Fruit fly (Drosophila melanogaster) whole organism, embryonic: ENCODE measurements around the gene SC35.

Experiments
- Aef1 ChIP-seq: fragments of 200-800 bp; sonication (Bioruptor generic); IDR thresholded peaks from 3 replicates; pipeline ENCODE4 v1.3.6; 2022; ENCODE audit warnings: missing biosample characterization, missing genetic modification characterization
- Blimp-1 ChIP-seq: fragments of 200-800 bp; sonication (Bioruptor generic); optimal IDR thresholded peaks from 3 replicates; lab custom pipeline; 2018; ENCODE audit warnings: missing biosample characterization, missing genetic modification characterization, mild to moderate bottlenecking, moderate library complexity, missing genetic modification reagents
- BtbVII ChIP-seq: fragments of 200-800 bp; sonication (Bioruptor generic); optimal IDR thresholded peaks from 3 replicates; lab custom pipeline; 2017; ENCODE audit warnings: missing biosample characterization, mild to moderate bottlenecking, missing genetic modification characterization
- CG10147 ChIP-seq: fragments of 200-800 bp; sonication (Bioruptor generic); optimal IDR thresholded peaks from 2 replicates; lab custom pipeline; 2019; ENCODE audit warnings: missing biosample characterization, mild to moderate bottlenecking, missing genetic modification characterization, moderate library complexity
- CG10462 ChIP-seq: fragments of 200-800 bp; sonication (Bioruptor generic); optimal IDR thresholded peaks from 2 replicates; lab custom pipeline; 2016; ENCODE audit warnings: missing biosample characterization, missing genetic modification characterization
- CG11560 ChIP-seq: fragments of 200-800 bp; sonication (Bioruptor generic); IDR thresholded peaks from 3 replicates; pipeline ENCODE4 v1.3.6; 2022; ENCODE audit warnings: missing biosample characterization, missing genetic modification characterization
- CG13775 ChIP-seq: fragments of 200-800 bp; sonication (Bioruptor generic); optimal IDR thresholded peaks from 3 replicates; lab custom pipeline; 2017; ENCODE audit warnings: missing biosample characterization, mild to moderate bottlenecking, missing genetic modification characterization
- CG1603 ChIP-seq: fragments of 200-800 bp; sonication (Bioruptor generic); optimal IDR thresholded peaks from 2 replicates; lab custom pipeline; 2019; ENCODE audit warnings: missing biosample characterization, mild to moderate bottlenecking, missing genetic modification characterization, moderate library complexity
- CG17186 ChIP-seq: fragments of 200-800 bp; sonication (Bioruptor generic); optimal IDR thresholded peaks from 3 replicates; lab custom pipeline; 2017; ENCODE audit warnings: missing biosample characterization, missing genetic modification reagents, missing genetic modification characterization
- CG18011 ChIP-seq: fragments of 200-800 bp; sonication (Bioruptor generic); optimal IDR thresholded peaks from 2 replicates; lab custom pipeline; 2017; ENCODE audit warnings: missing biosample characterization, missing genetic modification characterization, mild to moderate bottlenecking, moderate library complexity, missing genotype
- CG1832 ChIP-seq: fragments of 200-800 bp; sonication (Bioruptor generic); optimal IDR thresholded peaks from 2 replicates; lab custom pipeline; 2017; ENCODE audit warnings: missing biosample characterization, mild to moderate bottlenecking, missing genetic modification characterization, inconsistent platforms
- CG2120 ChIP-seq: fragments of 200-800 bp; sonication (Bioruptor generic); optimal IDR thresholded peaks from 3 replicates; lab custom pipeline; 2016; ENCODE audit warnings: missing biosample characterization, missing genetic modification characterization
- CG30020 ChIP-seq: fragments of 200-800 bp; optimal IDR thresholded peaks from 2 replicates; lab custom pipeline; 2019; ENCODE audit warnings: missing biosample characterization, mild to moderate bottlenecking, missing genetic modification characterization, moderate library complexity
- CG32532 ChIP-seq: fragments of 200-800 bp; sonication (Bioruptor generic); IDR thresholded peaks from 2 replicates; pipeline ENCODE4 v1.3.6; 2022; ENCODE audit warnings: missing biosample characterization, missing genetic modification characterization
- CG32772 ChIP-seq: fragments of 200-800 bp; sonication (Bioruptor generic); IDR thresholded peaks from 2 replicates; pipeline ENCODE4 v1.3.6; 2022; ENCODE audit warnings: missing biosample characterization, missing genetic modification characterization
- CG3281 ChIP-seq: fragments of 200-800 bp; sonication (Bioruptor generic); optimal IDR thresholded peaks from 3 replicates; lab custom pipeline; 2017; ENCODE audit warnings: missing biosample characterization, mild to moderate bottlenecking, missing genetic modification characterization
- CG34224 ChIP-seq: fragments of 200-800 bp; sonication (Bioruptor generic); IDR thresholded peaks from 3 replicates; pipeline ENCODE4 v1.3.6; 2022; ENCODE audit warnings: missing biosample characterization, missing genetic modification characterization; ENCODE audit not compliant: partially characterized antibody
- CG34422 ChIP-seq: fragments of 200-800 bp; sonication (Bioruptor generic); IDR thresholded peaks from 3 replicates; pipeline ENCODE4 v1.3.6; 2022; ENCODE audit warnings: missing biosample characterization, missing genetic modification characterization
- CG6654 ChIP-seq: fragments of 200-800 bp; sonication (Bioruptor generic); optimal IDR thresholded peaks from 2 replicates; lab custom pipeline; 2017; ENCODE audit warnings: missing biosample characterization, mild to moderate bottlenecking, missing genetic modification characterization
- CG7963 ChIP-seq: fragments of 200-800 bp; sonication (Bioruptor generic); IDR thresholded peaks from 3 replicates; pipeline ENCODE4 v1.3.6; 2022; ENCODE audit warnings: missing biosample characterization, missing genetic modification characterization; ENCODE audit not compliant: partially characterized antibody
- CG8944 ChIP-seq: fragments of 200-800 bp; sonication (Bioruptor generic); optimal IDR thresholded peaks from 3 replicates; lab custom pipeline; 2016; ENCODE audit warnings: missing biosample characterization, missing genetic modification characterization
- CG9797 ChIP-seq: fragments of 200-800 bp; sonication (Bioruptor generic); optimal IDR thresholded peaks from 3 replicates; lab custom pipeline; 2018; ENCODE audit warnings: missing biosample characterization, mild to moderate bottlenecking, missing genetic modification characterization
- Dip2 ChIP-seq: fragments of 200-800 bp; sonication (Bioruptor generic); IDR thresholded peaks from 2 replicates; pipeline ENCODE4 v1.3.6; 2022; ENCODE audit warnings: missing biosample characterization, missing genetic modification characterization
- Drgx ChIP-seq: fragments of 200-800 bp; sonication (Bioruptor generic); IDR thresholded peaks from 2 replicates; pipeline ENCODE4 v1.3.6; 2022; ENCODE audit warnings: missing biosample characterization, missing genetic modification characterization
- GATAe ChIP-seq: fragments of 200-800 bp; sonication (Bioruptor generic); conservative IDR thresholded peaks from 2 replicates; pipeline ENCODE4 v1.3.6; 2022; ENCODE audit warnings: missing biosample characterization, missing genetic modification characterization
- Lhr ChIP-seq: fragments of 200-800 bp; sonication (Bioruptor generic); optimal IDR thresholded peaks from 3 replicates; lab custom pipeline; 2017; ENCODE audit warnings: mild to moderate bottlenecking, missing biosample characterization, missing genetic modification reagents, missing genetic modification characterization
- NC2α ChIP-seq: fragments of 200-800 bp; sonication (Bioruptor generic); optimal IDR thresholded peaks from 2 replicates; lab custom pipeline; 2016; ENCODE audit warnings: missing biosample characterization, missing genetic modification characterization
- Oli ChIP-seq: fragments of 200-800 bp; sonication (Bioruptor generic); optimal IDR thresholded peaks from 2 replicates; lab custom pipeline; 2018; ENCODE audit warnings: missing biosample characterization, mild to moderate bottlenecking, missing genetic modification characterization, moderate library complexity
- Opbp ChIP-seq: fragments of 200-800 bp; sonication (Bioruptor generic); IDR thresholded peaks from 3 replicates; pipeline ENCODE4 v1.3.6; 2022; ENCODE audit warnings: missing biosample characterization, missing genetic modification characterization; ENCODE audit not compliant: partially characterized antibody
- Optix ChIP-seq: fragments of 200-800 bp; sonication (Bioruptor generic); IDR thresholded peaks from 3 replicates; pipeline ENCODE4 v1.3.6; 2022; ENCODE audit warnings: missing biosample characterization, missing genetic modification characterization
- Tbp ChIP-seq: fragments of >200 bp; optimal IDR thresholded peaks from 2 replicates; lab custom pipeline; 2018; ENCODE audit warnings: missing biosample characterization, missing genetic modification characterization
- abd-A ChIP-seq: fragments of 200-800 bp; sonication (Bioruptor generic); optimal IDR thresholded peaks from 3 replicates; lab custom pipeline; 2019; ENCODE audit warnings: missing biosample characterization, mild to moderate bottlenecking, missing genetic modification characterization, moderate library complexity
- ac ChIP-seq: fragments of 200-800 bp; sonication (Bioruptor generic); optimal IDR thresholded peaks from 3 replicates; lab custom pipeline; 2017; ENCODE audit warnings: missing biosample characterization, mild to moderate bottlenecking, missing genetic modification characterization
- al ChIP-seq: fragments of 200-800 bp; sonication (Bioruptor generic); IDR thresholded peaks from 2 replicates; pipeline ENCODE4 v1.3.6; 2022; ENCODE audit warnings: missing biosample characterization, missing genetic modification characterization
- bsh ChIP-seq, 2 experiments: fragments of 200-800 bp; sonication (Bioruptor generic); optimal IDR thresholded peaks; 2 replicates each; lab custom pipeline; 2017 to 2018; ENCODE audit warnings: mild to moderate bottlenecking in 2 of 2, missing biosample characterization in 2 of 2, missing genetic modification characterization in 2 of 2, moderate library complexity in 1 of 2
- chif ChIP-seq, 2 experiments: fragments of 200-800 bp; sonication (Bioruptor generic); optimal IDR thresholded peaks; 3 replicates each; lab custom pipeline; 2016; ENCODE audit warnings: missing biosample characterization in 2 of 2, missing genetic modification characterization in 2 of 2
- crp ChIP-seq, 2 experiments: fragments of 200-800 bp; sonication (Bioruptor generic); optimal IDR thresholded peaks; 2 replicates in 1 of 2; 3 replicates in 1 of 2; lab custom pipeline; 2017; ENCODE audit warnings: missing biosample characterization in 2 of 2, missing genetic modification characterization in 2 of 2, mild to moderate bottlenecking in 1 of 2, moderate library complexity in 1 of 2
- dati ChIP-seq: fragments of 200-800 bp; sonication (Bioruptor generic); IDR thresholded peaks from 2 replicates; pipeline ENCODE4 v1.3.6; 2022; ENCODE audit warnings: missing biosample characterization, missing genetic modification characterization
- dmrt11E ChIP-seq: fragments of 200-800 bp; sonication (Bioruptor generic); optimal IDR thresholded peaks from 3 replicates; lab custom pipeline; 2018; ENCODE audit warnings: missing biosample characterization, mild to moderate bottlenecking, missing genetic modification characterization, moderate library complexity
- fru ChIP-seq: fragments of >200 bp; optimal IDR thresholded peaks from 2 replicates; lab custom pipeline; 2017
- ftz-f1 ChIP-seq: fragments of 200-800 bp; sonication (Bioruptor generic); optimal IDR thresholded peaks from 2 replicates; lab custom pipeline; 2016; ENCODE audit warnings: missing biosample characterization, missing genetic modification characterization
- hb ChIP-seq: fragments of 200-800 bp; sonication (Bioruptor generic); IDR thresholded peaks from 3 replicates; pipeline ENCODE4 v1.3.6; 2022; ENCODE audit warnings: missing biosample characterization, missing genetic modification characterization; ENCODE audit not compliant: partially characterized antibody
- mirr ChIP-seq: fragments of 200-800 bp; sonication (Bioruptor generic); optimal IDR thresholded peaks from 3 replicates; lab custom pipeline; 2018; ENCODE audit warnings: missing biosample characterization, mild to moderate bottlenecking, missing genetic modification characterization
- onecut ChIP-seq: fragments of 200-800 bp; sonication (Bioruptor generic); IDR thresholded peaks from 2 replicates; pipeline ENCODE4 v1.3.6; 2022; ENCODE audit warnings: missing biosample characterization, missing genetic modification characterization
- p53 ChIP-seq: fragments of 200-800 bp; sonication (Bioruptor generic); optimal IDR thresholded peaks from 2 replicates; lab custom pipeline; 2016; ENCODE audit warnings: missing biosample characterization, missing genetic modification characterization
- pho ChIP-seq: fragments of 200-800 bp; sonication (Bioruptor generic); optimal IDR thresholded peaks from 2 replicates; lab custom pipeline; 2016; ENCODE audit warnings: missing biosample characterization, missing genetic modification characterization
- prd ChIP-seq, 3 experiments: fragments of >200 bp in 2 of 3; fragments of 200-800 bp in 1 of 3; sonication (Bioruptor generic) in 1 of 3; optimal IDR thresholded peaks in 2 of 3; IDR thresholded peaks in 1 of 3; 2 replicates in 2 of 3; 3 replicates in 1 of 3; pipeline versions ENCODE4 v1.3.6 to Lab custom; 2017 to 2022; ENCODE audit warnings: missing biosample characterization in 1 of 3, missing genetic modification characterization in 1 of 3
- z ChIP-seq: fragments of 200-800 bp; sonication (Bioruptor generic); IDR thresholded peaks from 3 replicates; pipeline ENCODE4 v1.3.6; 2022; ENCODE audit warnings: missing biosample characterization, missing genetic modification characterization

SC35 gene

DNA sequence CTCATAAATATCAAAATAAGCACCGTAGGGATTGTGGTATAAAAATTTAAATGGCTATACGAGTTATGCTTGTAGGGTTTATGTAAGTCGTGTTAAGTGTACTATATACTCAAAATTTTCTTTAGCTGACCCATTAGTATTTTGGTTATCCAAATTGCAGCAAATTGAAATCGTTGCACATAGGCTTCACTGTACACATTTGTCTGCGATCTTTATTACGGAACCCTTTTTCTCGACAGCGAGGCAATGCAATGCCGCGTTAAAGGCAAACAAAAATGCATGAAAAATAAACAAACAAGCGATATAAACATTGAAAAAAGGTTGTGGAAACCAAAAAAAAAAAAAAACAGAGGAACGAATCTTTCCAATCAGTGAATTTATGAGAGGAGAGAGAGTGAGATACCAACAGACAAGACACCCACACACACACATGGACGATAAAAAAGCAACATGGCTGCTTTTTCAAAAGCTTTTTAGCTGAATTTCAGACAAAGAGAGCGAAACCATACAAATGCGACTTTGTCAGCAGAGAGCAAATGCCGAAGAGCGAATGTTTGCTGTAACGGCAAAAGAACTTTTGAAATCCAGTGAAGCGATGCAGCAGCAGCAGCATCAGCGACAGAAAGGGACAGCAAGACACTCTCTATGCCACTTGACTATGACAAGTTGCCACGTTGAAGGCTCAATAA is 49.5 kb upstream of the SC35 start (continued):
- TF ChIP-seq Optix (peak; percentile 82), Blimp-1 (GFP tag; lab: Kevin White, UChicago) (peak; percentile 86), ac (peak; percentile 15), CG30020 (peak; percentile 48), CG34422 (GFP tag; lab: Robert Waterston, UW) (peak; percentile 89; the same call in 1 of the 3 replicates), CG32772 (GFP tag; lab: Robert Waterston, UW) (peak; percentile 80), CG2120 (GFP tag; lab: Kevin White, UChicago) (peak; percentile 92), mirr (GFP tag; lab: Kevin White, UChicago) (peak; percentile 82), CG11560 (tag; lab: Robert Waterston, UW) (peak; percentile 69; the same call in 1 of the 3 replicates), Aef1 (GFP tag; lab: Robert Waterston, UW) (peak; percentile 77), dmrt11E (tag; lab: Kevin White, UChicago) (peak; percentile 76), NC2α (GFP tag; lab: Kevin White, UChicago) (peak; percentile 69), CG6654 (GFP tag; lab: Kevin White, UChicago) (peak; percentile 80), prd (optimal IDR thresholded peaks at IDR 0.05; lab: Kevin White, UChicago) (no peak), prd (GFP tag; IDR thresholded peaks at IDR 0.05; lab: Robert Waterston, UW) (peak; percentile 90), dati (peak; percentile 57; the same call in 1 of the 2 replicates), CG1832 (GFP tag; lab: Kevin White, UChicago) (no peak), CG3281 (GFP tag; lab: Kevin White, UChicago) (peak; percentile 89), ftz-f1 (no peak), onecut (GFP tag; lab: Robert Waterston, UW) (peak; percentile 76), CG34224 (GFP tag; lab: Robert Waterston, UW) (no peak), bsh (GFP tag; optimal IDR thresholded peaks at IDR 0.05; lab: Kevin White, UChicago) (peak; percentile 88 to 93), chif (GFP tag; optimal IDR thresholded peaks at IDR 0.05; lab: Kevin White, UChicago) (peak; percentile 80 to 93), Opbp (GFP tag; lab: Robert Waterston, UW) (no peak), CG8944 (peak; percentile 89), pho (GFP tag; lab: Kevin White, UChicago) (peak; percentile 86), CG9797 (GFP tag; lab: Kevin White, UChicago) (no peak), Lhr (GFP tag; lab: Kevin White, UChicago) (peak; percentile 50), CG13775 (peak; percentile 83), CG7963 (GFP tag; lab: Robert Waterston, UW) (no peak), Tbp (no peak), CG32532 (GFP tag; lab: Robert Waterston, UW) (peak; percentile 88), CG1603 (peak; percentile 92), al (GFP tag; lab: Robert Waterston, UW) (peak; percentile 68; the same call in 1 of the 2 replicates), CG17186 (GFP tag; lab: Kevin White, UChicago) (peak; percentile 41), BtbVII (GFP tag; lab: Kevin White, UChicago) (peak; percentile 86), fru (lab: Kevin White, UChicago) (no peak), Drgx (GFP tag; lab: Robert Waterston, UW) (peak; percentile 96), GATAe (GFP tag; lab: Robert Waterston, UW) (peak; percentile 70; the same call in 1 of the 2 replicates), CG10462 (GFP tag; lab: Kevin White, UChicago) (peak; percentile 67), Dip2 (GFP tag; lab: Robert Waterston, UW) (no peak), CG18011 (peak; percentile 75), Oli (peak; percentile 92), p53 (GFP tag; lab: Kevin White, UChicago) (peak; percentile 83), CG10147 (peak; percentile 78), crp (GFP tag; optimal IDR thresholded peaks at IDR 0.05; lab: Kevin White, UChicago) (peak in 1 of 2 experiments; percentile 2), z (GFP tag; lab: Robert Waterston, UW) (peak; percentile 70; the same call in 2 of the 3 replicates), abd-A (tag; lab: Kevin White, UChicago) (peak; percentile 87), hb (GFP tag; lab: Robert Waterston, UW) (no peak)
